Worm (Caenorhabditis elegans) whole organism, L3 larva: ENCODE data around the gene C35B1.4.
A peak's percentile ranks its signal among the peaks of the same experiment; 100 is the strongest.

Source experiments
- R02D3.7 ChIP-seq: fragments of 150-350 bp; optimal IDR thresholded peaks from 2 replicates; lab custom pipeline; 2014; ENCODE audit warnings: missing biosample characterization, missing genetic modification characterization
- aly-2 ChIP-seq: fragments of 150-350 bp; optimal IDR thresholded peaks from 2 replicates; lab custom pipeline; 2014; ENCODE audit warnings: missing biosample characterization, missing genetic modification characterization
- ama-1 ChIP-seq: fragments of 150-350 bp; optimal IDR thresholded peaks from 2 replicates; lab custom pipeline; 2018
- ceh-16 ChIP-seq: sonication (generic microtip); optimal IDR thresholded peaks from 2 replicates; lab custom pipeline; 2017; ENCODE audit warnings: missing biosample characterization, missing genetic modification characterization
- ceh-28 ChIP-seq: fragments of 150-350 bp; optimal IDR thresholded peaks from 2 replicates; lab custom pipeline; 2014; ENCODE audit warnings: missing biosample characterization, missing genetic modification reagents, missing genetic modification characterization
- ceh-82 ChIP-seq: fragments of 150-350 bp; optimal IDR thresholded peaks from 2 replicates; lab custom pipeline; 2014; ENCODE audit warnings: missing biosample characterization, missing genetic modification characterization
- ceh-9 ChIP-seq: sonication (generic microtip); optimal IDR thresholded peaks from 2 replicates; lab custom pipeline; 2018; ENCODE audit warnings: missing biosample characterization, missing genetic modification characterization
- daf-12 ChIP-seq: fragments of 150-350 bp; optimal IDR thresholded peaks from 2 replicates; lab custom pipeline; 2014; ENCODE audit warnings: missing biosample characterization, missing genetic modification reagents, missing genetic modification characterization
- egl-27 ChIP-seq: sonication (generic microtip); optimal IDR thresholded peaks from 4 replicates; lab custom pipeline; 2017; ENCODE audit warnings: missing biosample characterization, missing genetic modification reagents, missing genetic modification characterization
- egl-5 ChIP-seq: fragments of 150-350 bp; optimal IDR thresholded peaks from 2 replicates; lab custom pipeline; 2017; ENCODE audit warnings: missing biosample characterization, missing genetic modification reagents, missing genetic modification characterization, inconsistent platforms
- elt-1 ChIP-seq: fragments of 150-350 bp; optimal IDR thresholded peaks from 2 replicates; lab custom pipeline; 2014; ENCODE audit warnings: missing biosample characterization, missing genetic modification characterization
- elt-2 ChIP-seq: sonication (generic microtip); optimal IDR thresholded peaks from 2 replicates; lab custom pipeline; 2016; ENCODE audit warnings: missing genetic modification reagents, mild to moderate bottlenecking, missing genetic modification characterization, missing compliant biosample characterization
- elt-3 ChIP-seq, 3 experiments: fragments of 150-350 bp in 1 of 3; sonication (generic microtip) in 2 of 3; optimal IDR thresholded peaks; 2 replicates in 2 of 3; 4 replicates in 1 of 3; lab custom pipeline; 2014 to 2017; ENCODE audit warnings: missing biosample characterization in 3 of 3, missing genetic modification characterization in 3 of 3
- eor-1 ChIP-seq, 2 experiments: fragments of 150-350 bp; optimal IDR thresholded peaks; 2 replicates each; lab custom pipeline; 2014 to 2018; ENCODE audit warnings: missing biosample characterization in 2 of 2, missing genetic modification characterization in 2 of 2
- fkh-10 ChIP-seq: sonication (generic microtip); optimal IDR thresholded peaks from 2 replicates; lab custom pipeline; 2017; ENCODE audit warnings: missing biosample characterization, missing genetic modification reagents, missing genetic modification characterization
- fkh-2 ChIP-seq: fragments of 150-350 bp; optimal IDR thresholded peaks from 2 replicates; lab custom pipeline; 2014; ENCODE audit warnings: missing biosample characterization, missing genetic modification reagents, missing genetic modification characterization
- hmg-11 ChIP-seq: sonication (generic microtip); optimal IDR thresholded peaks from 2 replicates; lab custom pipeline; 2016; ENCODE audit warnings: missing genetic modification characterization, missing compliant biosample characterization
- lin-15B ChIP-seq: fragments of 150-350 bp; optimal IDR thresholded peaks from 2 replicates; lab custom pipeline; 2014; ENCODE audit warnings: missing biosample characterization, missing genetic modification characterization
- lin-39 ChIP-seq: fragments of 150-350 bp; optimal IDR thresholded peaks from 2 replicates; lab custom pipeline; 2018; ENCODE audit warnings: missing biosample characterization, missing genetic modification reagents, missing genetic modification characterization
- mdl-1 ChIP-seq: fragments of 150-350 bp; optimal IDR thresholded peaks from 2 replicates; lab custom pipeline; 2014; ENCODE audit warnings: missing biosample characterization, missing genetic modification characterization
- mml-1 ChIP-seq: fragments of 150-350 bp; sonication (generic microtip); optimal IDR thresholded peaks from 3 replicates; lab custom pipeline; 2014; ENCODE audit warnings: missing biosample characterization, missing genetic modification characterization
- nfya-1 ChIP-seq: sonication (generic microtip); optimal IDR thresholded peaks from 2 replicates; lab custom pipeline; 2017; ENCODE audit warnings: missing genetic modification characterization, mild to moderate bottlenecking, missing compliant biosample characterization, antibody characterized with exemption, moderate library complexity; ENCODE audit not compliant: insufficient read depth
- nhr-11 ChIP-seq: fragments of 150-350 bp; optimal IDR thresholded peaks from 2 replicates; lab custom pipeline; 2014; ENCODE audit warnings: missing biosample characterization, missing genetic modification characterization
- nhr-23 ChIP-seq: fragments of 150-350 bp; optimal IDR thresholded peaks from 2 replicates; lab custom pipeline; 2014; ENCODE audit warnings: missing biosample characterization, missing genetic modification reagents, missing genetic modification characterization
- nhr-25 ChIP-seq: sonication (generic microtip); optimal IDR thresholded peaks from 2 replicates; lab custom pipeline; 2017; ENCODE audit warnings: missing biosample characterization, missing genetic modification characterization
- nhr-28 ChIP-seq: fragments of 150-350 bp; optimal IDR thresholded peaks from 2 replicates; lab custom pipeline; 2014; ENCODE audit warnings: missing biosample characterization, missing genetic modification characterization
- nhr-43 ChIP-seq: sonication (generic microtip); optimal IDR thresholded peaks from 2 replicates; lab custom pipeline; 2016; ENCODE audit warnings: mild to moderate bottlenecking, missing genetic modification characterization, missing compliant biosample characterization; ENCODE audit not compliant: poor library complexity, severe bottlenecking
- nhr-76 ChIP-seq: fragments of 150-350 bp; sonication (generic microtip); optimal IDR thresholded peaks from 5 replicates; lab custom pipeline; 2014; ENCODE audit warnings: missing biosample characterization, missing genetic modification characterization
- pha-4 ChIP-seq: fragments of 150-350 bp; optimal IDR thresholded peaks from 2 replicates; lab custom pipeline; 2014; ENCODE audit warnings: missing biosample characterization, missing genetic modification reagents, missing genetic modification characterization
- pqm-1 ChIP-seq: fragments of 150-350 bp; optimal IDR thresholded peaks from 2 replicates; lab custom pipeline; 2017; ENCODE audit warnings: missing biosample characterization, missing genetic modification characterization, inconsistent platforms
- skn-1 ChIP-seq: fragments of 150-350 bp; optimal IDR thresholded peaks from 2 replicates; lab custom pipeline; 2014; ENCODE audit warnings: missing biosample characterization, missing genetic modification characterization
- tbx-2 ChIP-seq: sonication (generic microtip); optimal IDR thresholded peaks from 2 replicates; lab custom pipeline; 2016; ENCODE audit warnings: mild to moderate bottlenecking, missing genetic modification characterization, missing compliant biosample characterization
- unc-39 ChIP-seq: sonication (generic microtip); optimal IDR thresholded peaks from 4 replicates; lab custom pipeline; 2017; ENCODE audit warnings: missing biosample characterization, missing genetic modification characterization
- unc-62 ChIP-seq: fragments of 150-350 bp; sonication (generic microtip); optimal IDR thresholded peaks from 4 replicates; lab custom pipeline; 2014; ENCODE audit warnings: missing biosample characterization, missing genetic modification reagents, missing genetic modification characterization
- zag-1 ChIP-seq: fragments of 150-350 bp; optimal IDR thresholded peaks from 2 replicates; lab custom pipeline; 2014; ENCODE audit warnings: missing biosample characterization, missing genetic modification characterization
- ztf-11 ChIP-seq: fragments of 150-350 bp; optimal IDR thresholded peaks from 2 replicates; lab custom pipeline; 2014; ENCODE audit warnings: missing biosample characterization, missing genetic modification characterization
- ztf-4 ChIP-seq: fragments of 150-350 bp; optimal IDR thresholded peaks from 2 replicates; lab custom pipeline; 2014; ENCODE audit warnings: missing biosample characterization, missing genetic modification characterization

C35B1.4 gene

DNA sequence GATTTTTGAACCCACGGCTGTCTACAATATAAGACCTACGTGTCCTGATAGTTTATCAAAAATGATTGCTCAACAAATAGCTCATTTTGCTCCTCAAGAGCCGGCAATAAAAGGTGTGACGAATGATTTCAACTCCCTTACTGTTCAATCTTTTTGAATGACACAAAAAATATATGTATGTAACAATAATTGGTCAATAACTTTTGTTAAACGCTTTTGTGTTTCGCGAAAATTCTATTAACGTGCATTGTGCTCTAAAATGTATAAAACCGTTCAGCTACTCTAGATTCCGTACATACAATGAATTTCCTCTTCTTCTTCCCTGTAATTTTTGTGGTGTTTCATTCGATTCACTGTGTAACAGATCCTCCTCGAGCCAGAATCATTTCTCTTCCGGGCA, at the start of gene C35B1.4:
Gene C35B1.4, plus strand, starts transcription at position 301 of the 400 bp plus-strand sequence.
- TF ChIP-seq ztf-4 (tag; lab: Kevin White, UChicago) = no peak
- no peak for TF ChIP-seq lin-15B
- no peak for TF ChIP-seq aly-2
- TF ChIP-seq ceh-9 (tag; lab: Kevin White, UChicago) = no peak
- no peak for TF ChIP-seq ama-1
- no peak for TF ChIP-seq elt-1 (tag; lab: Kevin White, UChicago)
- TF ChIP-seq unc-39 (tag; lab: Kevin White, UChicago) = no peak
- TF ChIP-seq daf-12 = no peak

DNA sequence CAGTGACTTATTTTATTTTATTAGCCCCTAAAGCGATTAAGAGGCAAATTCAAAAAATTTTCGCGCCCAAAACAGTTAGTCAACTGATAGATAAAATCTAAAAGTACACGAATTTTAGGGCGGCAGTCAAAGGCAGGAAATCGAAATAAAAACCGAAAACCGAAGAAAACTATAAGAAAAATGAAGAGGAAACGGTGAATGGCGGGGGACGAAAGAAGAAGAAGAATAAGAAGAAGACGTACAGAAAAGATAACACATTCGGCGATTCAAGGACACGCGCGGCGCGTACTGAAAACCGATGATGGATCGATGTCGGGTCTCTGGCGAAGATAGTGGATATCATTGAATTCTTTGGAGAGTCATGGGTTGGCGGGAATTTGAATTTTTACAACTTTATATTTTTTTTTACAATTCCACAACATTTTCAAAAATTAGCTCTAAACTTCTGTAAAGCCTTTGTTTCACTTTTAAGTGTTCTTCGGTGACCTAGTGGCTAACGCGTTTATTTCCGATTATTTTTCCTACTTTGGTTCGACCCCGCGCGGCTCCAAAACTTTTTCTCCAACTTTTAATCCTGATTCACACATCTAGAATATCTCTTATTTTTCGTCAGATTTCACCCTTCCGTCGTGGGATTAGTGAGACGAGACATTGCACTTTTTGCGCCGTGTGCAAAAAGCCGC, 48.6 kb upstream of the C35B1.4 start:
- peak; percentile 84 for TF ChIP-seq nhr-25 (tag; lab: Kevin White, UChicago)
- peak; percentile 75 for TF ChIP-seq nhr-23 (tag; lab: Kevin White, UChicago)
- TF ChIP-seq elt-3 (tag; optimal IDR thresholded peaks at IDR 0.05; lab: Kevin White, UChicago) = peak in 1 of 3 experiments; percentile 15
- TF ChIP-seq nhr-43 (tag; lab: Kevin White, UChicago) = peak; percentile 56
- peak; percentile 48 for TF ChIP-seq unc-62 (GFP tag; lab: Kevin White, UChicago)
- peak; percentile 76 for TF ChIP-seq elt-1 (tag; lab: Kevin White, UChicago)
- TF ChIP-seq nhr-28 = no peak
- no peak for TF ChIP-seq pha-4 (tag; lab: Kevin White, UChicago)
- peak; percentile 92 for TF ChIP-seq lin-15B
- TF ChIP-seq mml-1 (tag; lab: Kevin White, UChicago) = no peak
- TF ChIP-seq R02D3.7 = peak; percentile 28

DNA sequence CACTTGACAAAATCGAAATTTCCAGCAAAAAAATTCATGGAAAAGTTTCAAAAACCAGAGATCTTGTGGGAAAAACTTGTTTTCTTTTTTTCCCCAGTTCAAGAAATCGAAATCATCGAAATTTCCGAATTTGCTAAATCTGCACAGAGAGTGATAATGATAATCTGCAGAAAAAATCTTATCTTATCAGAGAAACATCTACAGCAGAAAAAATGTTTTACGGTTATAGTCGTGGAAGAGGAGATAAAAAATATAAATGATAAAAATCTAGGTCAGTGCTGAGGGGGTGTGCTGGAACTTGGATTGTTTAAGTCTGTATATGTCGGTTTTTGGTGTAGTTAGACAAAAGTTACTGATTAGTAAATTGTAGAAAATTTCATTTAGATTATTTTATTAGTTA, 47.3 kb upstream of the C35B1.4 start:
- TF ChIP-seq elt-3 (tag; optimal IDR thresholded peaks at IDR 0.05; lab: Kevin White, UChicago) = peak in 2 of 3 experiments; percentile 57 to 87
- no peak for TF ChIP-seq ceh-28 (tag; lab: Kevin White, UChicago)
- no peak for TF ChIP-seq egl-5 (tag; lab: Kevin White, UChicago)
- peak; percentile 70 for TF ChIP-seq elt-2 (tag; lab: Kevin White, UChicago)
- TF ChIP-seq egl-27 (tag; lab: Kevin White, UChicago) = no peak
- TF ChIP-seq ceh-82 = no peak

DNA sequence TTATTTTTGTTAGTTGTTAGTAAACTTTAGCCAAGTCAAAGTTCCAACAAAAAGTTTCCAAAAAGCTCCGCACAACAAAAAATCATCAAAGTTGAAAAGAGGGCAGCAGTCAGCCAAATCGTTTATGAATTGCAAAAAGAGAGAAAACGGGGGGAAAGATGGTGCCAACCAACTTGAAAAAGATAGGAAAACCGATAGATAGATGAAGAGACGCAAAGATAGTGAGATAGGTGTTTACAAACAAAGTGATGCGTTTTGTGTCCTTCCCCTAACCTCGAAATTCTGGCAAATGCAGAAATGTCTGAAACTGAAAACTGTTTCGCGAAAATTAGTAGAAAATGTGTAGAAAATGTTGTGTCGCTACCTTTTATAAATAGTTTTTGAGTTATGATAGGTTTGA, 46.1 kb upstream of the C35B1.4 start:
- TF ChIP-seq elt-2 (tag; lab: Kevin White, UChicago) (peak; percentile 19), fkh-2 (tag; lab: Kevin White, UChicago) (peak; percentile 55), nhr-23 (tag; lab: Kevin White, UChicago) (no peak), ama-1 (no peak), eor-1 (tag; optimal IDR thresholded peaks at IDR 0.05; lab: Kevin White, UChicago) (no peak), pha-4 (tag; lab: Kevin White, UChicago) (peak; percentile 72), mdl-1 (tag; lab: Kevin White, UChicago) (no peak)
- TF ChIP-seq, all 47 proteins: peak for 3

DNA sequence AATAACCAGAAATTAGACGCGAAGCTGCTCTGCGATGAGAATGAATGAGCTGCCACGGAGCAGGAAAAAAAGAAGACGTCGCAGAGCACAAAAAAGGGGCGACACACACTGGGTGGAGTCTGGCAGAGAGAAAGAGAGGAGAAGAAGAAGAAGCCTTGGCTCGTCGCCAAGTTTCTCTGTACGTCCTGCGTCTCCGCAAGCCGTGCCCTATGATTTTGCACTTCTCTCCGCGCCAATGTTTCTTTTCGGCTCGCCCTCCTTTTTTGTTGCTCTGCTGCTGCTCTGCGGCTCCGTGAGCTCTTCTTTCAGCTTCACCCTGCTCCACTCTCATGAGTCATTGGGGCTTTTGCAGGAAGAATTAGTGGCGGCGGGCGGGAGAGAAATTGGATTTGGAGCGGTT, 44.7 kb upstream of the C35B1.4 start, which contains the start of gene hlh-30:
Gene hlh-30, minus strand, starts transcription at position 69 of the 400 bp plus-strand sequence.
- peak; percentile 54 for TF ChIP-seq hmg-11 (tag; lab: Kevin White, UChicago)
- TF ChIP-seq ztf-4 (tag; lab: Kevin White, UChicago) = no peak
- TF ChIP-seq lin-15B = peak; percentile 41
- TF ChIP-seq ceh-16 (tag; lab: Kevin White, UChicago) = no peak
- TF ChIP-seq lin-39 (tag; lab: Kevin White, UChicago) = peak; percentile 79
- no peak for TF ChIP-seq nhr-43 (tag; lab: Kevin White, UChicago)
- TF ChIP-seq fkh-10 (GFP tag; lab: Kevin White, UChicago) = peak; percentile 23
- TF ChIP-seq nfya-1 = peak; percentile 73
- no peak for TF ChIP-seq R02D3.7
- TF ChIP-seq tbx-2 = peak; percentile 29
- no peak for TF ChIP-seq nhr-25 (tag; lab: Kevin White, UChicago)
- TF ChIP-seq zag-1 = no peak
- peak; percentile 22 for TF ChIP-seq pha-4 (tag; lab: Kevin White, UChicago)
- TF ChIP-seq unc-62 (GFP tag; lab: Kevin White, UChicago) = no peak
- TF ChIP-seq ama-1 = no peak
- no peak for TF ChIP-seq ztf-11
- TF ChIP-seq nhr-76 (tag; lab: Kevin White, UChicago) = no peak
- no peak for TF ChIP-seq pqm-1
- TF ChIP-seq mml-1 (tag; lab: Kevin White, UChicago) = no peak
- no peak for TF ChIP-seq ceh-28 (tag; lab: Kevin White, UChicago)
- no peak for TF ChIP-seq nhr-11 (tag; lab: Kevin White, UChicago)
- TF ChIP-seq nhr-28 = no peak
- TF ChIP-seq egl-5 (tag; lab: Kevin White, UChicago) = no peak
- TF ChIP-seq skn-1 (tag; lab: Kevin White, UChicago) = no peak
- TF ChIP-seq elt-2 (tag; lab: Kevin White, UChicago) = peak; percentile 44
